Fruit fly (Drosophila melanogaster) whole organism, prepupa: Measurements from ENCODE around the gene fzo.

Experiments
- Blimp-1 ChIP-seq: fragments of 200-800 bp; sonication (Bioruptor generic); optimal IDR thresholded peaks from 3 replicates; lab custom pipeline; 2017; ENCODE audit warnings: missing biosample characterization, missing genetic modification characterization, mild to moderate bottlenecking, moderate library complexity, missing genetic modification reagents
- CG10631 ChIP-seq: fragments of 200-800 bp; sonication (Bioruptor generic); optimal IDR thresholded peaks from 2 replicates; lab custom pipeline; 2016; ENCODE audit warnings: missing biosample characterization, missing genetic modification characterization
- CG11762 ChIP-seq: fragments of 200-800 bp; sonication (Bioruptor generic); optimal IDR thresholded peaks from 3 replicates; lab custom pipeline; 2016; ENCODE audit warnings: missing biosample characterization, missing genetic modification characterization; ENCODE audit not compliant: insufficient read depth
- CG11902 ChIP-seq: fragments of 200-800 bp; sonication (Bioruptor generic); optimal IDR thresholded peaks from 3 replicates; lab custom pipeline; 2016; ENCODE audit warnings: missing biosample characterization, missing genetic modification characterization
- CG15336 ChIP-seq: fragments of 200-800 bp; sonication (Bioruptor generic); IDR thresholded peaks from 2 replicates; pipeline ENCODE4 v1.3.6; 2022; ENCODE audit warnings: missing biosample characterization, missing genetic modification characterization
- CG1621 ChIP-seq: fragments of 200-800 bp; sonication (Bioruptor generic); optimal IDR thresholded peaks from 3 replicates; lab custom pipeline; 2018; ENCODE audit warnings: missing biosample characterization, mild to moderate bottlenecking, missing genetic modification characterization
- CG16779 ChIP-seq: fragments of 200-800 bp; sonication (Bioruptor generic); optimal IDR thresholded peaks from 3 replicates; lab custom pipeline; 2017; ENCODE audit warnings: missing biosample characterization, mild to moderate bottlenecking, missing genetic modification characterization
- CG3032 ChIP-seq: fragments of 200-800 bp; optimal IDR thresholded peaks from 2 replicates; lab custom pipeline; 2019; ENCODE audit warnings: missing biosample characterization, mild to moderate bottlenecking, missing genetic modification characterization, moderate library complexity
- CG31627 ChIP-seq: fragments of 200-800 bp; sonication (Bioruptor generic); optimal IDR thresholded peaks from 3 replicates; lab custom pipeline; 2016; ENCODE audit warnings: missing biosample characterization, missing genetic modification characterization
- CG34406 ChIP-seq: fragments of 200-800 bp; sonication (Bioruptor generic); optimal IDR thresholded peaks from 3 replicates; lab custom pipeline; 2016; ENCODE audit warnings: missing biosample characterization, missing genetic modification characterization
- CG3919 ChIP-seq: fragments of 200-800 bp; sonication (Bioruptor generic); optimal IDR thresholded peaks from 3 replicates; lab custom pipeline; 2016; ENCODE audit warnings: missing biosample characterization, missing genetic modification characterization
- CG6163 ChIP-seq: fragments of 200-800 bp; sonication (Bioruptor generic); IDR thresholded peaks from 3 replicates; pipeline ENCODE4 v1.3.6; 2022; ENCODE audit warnings: missing biosample characterization, missing genetic modification characterization
- CG6792 ChIP-seq: fragments of 200-800 bp; sonication (Bioruptor generic); optimal IDR thresholded peaks from 3 replicates; lab custom pipeline; 2016; ENCODE audit warnings: missing biosample characterization, missing genetic modification characterization
- CG6808 ChIP-seq: fragments of 200-800 bp; sonication (Bioruptor generic); optimal IDR thresholded peaks from 3 replicates; lab custom pipeline; 2017; ENCODE audit warnings: missing biosample characterization, missing genetic modification characterization, mild to moderate bottlenecking, moderate library complexity, missing genetic modification reagents
- CG6854 ChIP-seq: fragments of 200-800 bp; sonication (Bioruptor generic); optimal IDR thresholded peaks from 2 replicates; lab custom pipeline; 2017; ENCODE audit warnings: missing biosample characterization, mild to moderate bottlenecking, missing genetic modification characterization
- CG7368 ChIP-seq: fragments of 200-800 bp; sonication (Bioruptor generic); optimal IDR thresholded peaks from 3 replicates; lab custom pipeline; 2016; ENCODE audit warnings: missing biosample characterization, missing genetic modification characterization
- CG8119 ChIP-seq: fragments of 200-800 bp; sonication (Bioruptor generic); IDR thresholded peaks from 3 replicates; pipeline ENCODE4 v1.3.6; 2022; ENCODE audit warnings: missing biosample characterization, missing genetic modification characterization
- CG8319 ChIP-seq: fragments of 200-800 bp; sonication (Bioruptor generic); optimal IDR thresholded peaks from 3 replicates; lab custom pipeline; 2016; ENCODE audit warnings: missing biosample characterization, missing genetic modification characterization
- CG8632 ChIP-seq: fragments of 200-800 bp; sonication (Bioruptor generic); optimal IDR thresholded peaks from 3 replicates; lab custom pipeline; 2016; ENCODE audit warnings: missing biosample characterization, missing genetic modification characterization
- CG9139 ChIP-seq: fragments of 200-800 bp; sonication (Bioruptor generic); optimal IDR thresholded peaks from 3 replicates; lab custom pipeline; 2017; ENCODE audit warnings: missing biosample characterization, mild to moderate bottlenecking, missing genetic modification characterization
- Eip75B ChIP-seq: fragments of 200-800 bp; sonication (Bioruptor generic); optimal IDR thresholded peaks from 3 replicates; lab custom pipeline; 2016; ENCODE audit warnings: missing biosample characterization, missing genetic modification characterization
- Eip78C ChIP-seq: fragments of 200-800 bp; sonication (Bioruptor generic); peaks from one replicate; lab custom pipeline; 2016; ENCODE audit warnings: missing biosample characterization, missing genetic modification characterization
- Eip93F ChIP-seq: fragments of 200-800 bp; sonication (Bioruptor generic); optimal IDR thresholded peaks from 2 replicates; lab custom pipeline; 2016; ENCODE audit warnings: missing biosample characterization, mild to moderate bottlenecking, missing genetic modification characterization
- Ets21C ChIP-seq: fragments of 200-800 bp; sonication (Bioruptor generic); optimal IDR thresholded peaks from 3 replicates; lab custom pipeline; 2016; ENCODE audit warnings: missing biosample characterization, missing genetic modification characterization
- Ets96B ChIP-seq: fragments of 200-800 bp; optimal IDR thresholded peaks from 2 replicates; lab custom pipeline; 2019; ENCODE audit warnings: missing biosample characterization, mild to moderate bottlenecking, missing genetic modification characterization, moderate library complexity
- Hr39 ChIP-seq: fragments of 200-800 bp; sonication (Bioruptor generic); optimal IDR thresholded peaks from 2 replicates; lab custom pipeline; 2016; ENCODE audit warnings: missing biosample characterization, missing genetic modification characterization
- Lpt ChIP-seq: fragments of 200-800 bp; sonication (Bioruptor generic); optimal IDR thresholded peaks from 3 replicates; lab custom pipeline; 2016; ENCODE audit warnings: missing biosample characterization, missing genetic modification characterization
- Met ChIP-seq: fragments of 200-800 bp; sonication (Bioruptor generic); optimal IDR thresholded peaks from 3 replicates; lab custom pipeline; 2016; ENCODE audit warnings: missing biosample characterization, missing genetic modification characterization
- OdsH ChIP-seq: fragments of 200-800 bp; sonication (Bioruptor generic); optimal IDR thresholded peaks from 3 replicates; lab custom pipeline; 2016; ENCODE audit warnings: missing biosample characterization, missing genetic modification characterization
- Smox ChIP-seq: fragments of 200-800 bp; sonication (Bioruptor generic); optimal IDR thresholded peaks from 3 replicates; lab custom pipeline; 2016; ENCODE audit warnings: missing biosample characterization, missing genetic modification characterization
- Sox102F ChIP-seq: fragments of 200-800 bp; sonication (Bioruptor generic); optimal IDR thresholded peaks from 2 replicates; lab custom pipeline; 2016; ENCODE audit warnings: missing biosample characterization, mild to moderate bottlenecking, missing genetic modification characterization
- Sox15 ChIP-seq: fragments of 200-800 bp; sonication (Bioruptor generic); optimal IDR thresholded peaks from 3 replicates; lab custom pipeline; 2016; ENCODE audit warnings: missing biosample characterization, missing genetic modification characterization
- acj6 ChIP-seq: fragments of 200-800 bp; sonication (Bioruptor generic); optimal IDR thresholded peaks from 3 replicates; lab custom pipeline; 2016; ENCODE audit warnings: missing biosample characterization, missing genetic modification characterization
- cyc ChIP-seq: fragments of 200-800 bp; sonication (Bioruptor generic); optimal IDR thresholded peaks from 3 replicates; lab custom pipeline; 2016; ENCODE audit warnings: missing biosample characterization, missing genetic modification characterization
- dac ChIP-seq: fragments of 200-800 bp; sonication (Bioruptor generic); optimal IDR thresholded peaks from 2 replicates; lab custom pipeline; 2017; ENCODE audit warnings: missing biosample characterization, mild to moderate bottlenecking, missing genetic modification characterization
- dsx ChIP-seq: fragments of 200-800 bp; optimal IDR thresholded peaks from 3 replicates; lab custom pipeline; 2019; ENCODE audit warnings: missing biosample characterization, mild to moderate bottlenecking, missing genetic modification characterization, moderate library complexity; ENCODE audit not compliant: poor library complexity, severe bottlenecking
- eg ChIP-seq: fragments of 200-800 bp; sonication (Bioruptor generic); IDR thresholded peaks from 3 replicates; pipeline ENCODE4 v1.3.6; 2022; ENCODE audit warnings: missing biosample characterization, missing genetic modification characterization
- esn ChIP-seq: fragments of 200-800 bp; sonication (Bioruptor generic); optimal IDR thresholded peaks from 2 replicates; lab custom pipeline; 2016; ENCODE audit warnings: missing biosample characterization, mild to moderate bottlenecking, missing genetic modification characterization, moderate library complexity
- fd59A ChIP-seq: fragments of 200-800 bp; sonication (Bioruptor generic); optimal IDR thresholded peaks from 2 replicates; lab custom pipeline; 2017; ENCODE audit warnings: missing biosample characterization, mild to moderate bottlenecking, missing genetic modification characterization, missing genetic modification reagents
- fd85E ChIP-seq: fragments of 200-800 bp; sonication (Bioruptor generic); optimal IDR thresholded peaks from 3 replicates; lab custom pipeline; 2016; ENCODE audit warnings: missing biosample characterization, missing genetic modification characterization
- net ChIP-seq: fragments of 200-800 bp; sonication (Bioruptor generic); optimal IDR thresholded peaks from 3 replicates; lab custom pipeline; 2016; ENCODE audit warnings: missing biosample characterization, missing genetic modification characterization
- pdm3 ChIP-seq: fragments of 200-800 bp; sonication (Bioruptor generic); optimal IDR thresholded peaks from 3 replicates; lab custom pipeline; 2016; ENCODE audit warnings: missing biosample characterization, missing genetic modification characterization
- spab ChIP-seq: fragments of 200-800 bp; sonication (Bioruptor generic); optimal IDR thresholded peaks from 2 replicates; lab custom pipeline; 2017; ENCODE audit warnings: missing biosample characterization, mild to moderate bottlenecking, missing genetic modification characterization, missing genetic modification reagents
- ss ChIP-seq, 2 experiments: fragments of 200-800 bp; sonication (Bioruptor generic); optimal IDR thresholded peaks; 2 replicates in 1 of 2; 3 replicates in 1 of 2; lab custom pipeline; 2017 to 2018; ENCODE audit warnings: mild to moderate bottlenecking in 2 of 2, missing biosample characterization in 2 of 2, missing genetic modification characterization in 2 of 2, moderate library complexity in 1 of 2
- svp ChIP-seq: fragments of 200-800 bp; sonication (Bioruptor generic); peaks from one replicate; lab custom pipeline; 2016; ENCODE audit warnings: missing biosample characterization, missing genetic modification characterization
- topi ChIP-seq: fragments of 200-800 bp; sonication (Bioruptor generic); optimal IDR thresholded peaks from 3 replicates; lab custom pipeline; 2016; ENCODE audit warnings: missing biosample characterization, missing genetic modification characterization
- vri ChIP-seq: fragments of 200-800 bp; sonication (Bioruptor generic); optimal IDR thresholded peaks from 3 replicates; lab custom pipeline; 2016; ENCODE audit warnings: missing biosample characterization, mild to moderate bottlenecking, missing genetic modification characterization

Gene fzo

DNA sequence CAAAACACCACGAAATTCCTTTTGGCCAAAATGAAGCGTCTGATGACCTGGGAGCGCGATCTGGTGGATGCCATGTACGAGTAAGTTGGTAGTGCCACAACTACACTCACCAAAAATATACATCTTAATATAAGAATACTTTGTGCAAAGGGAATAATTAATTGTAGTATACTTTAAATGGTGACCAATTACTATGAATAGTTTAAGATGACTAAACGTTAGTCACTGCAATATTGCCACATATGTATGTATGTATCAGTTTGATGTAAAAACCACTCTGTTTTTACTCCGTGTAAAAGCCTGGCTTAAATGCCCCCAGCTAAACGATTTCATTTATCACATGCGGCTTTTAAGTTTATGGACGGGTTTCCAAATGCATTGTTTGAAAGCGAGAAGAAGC, 29.1 kb downstream of the fzo start (continued):
- TF ChIP-seq CG34406 (peak; percentile 58), CG8632 (peak; percentile 59), CG16779 (tag; lab: Kevin White, UChicago) (no peak), Sox102F (peak; percentile 76), CG6792 (GFP tag; lab: Kevin White, UChicago) (peak; percentile 49), Ets96B (peak; percentile 79), Hr39 (GFP tag; lab: Kevin White, UChicago) (peak; percentile 78), CG8319 (GFP tag; lab: Kevin White, UChicago) (no peak), CG6163 (GFP tag; lab: Robert Waterston, UW) (peak; percentile 80), dsx (GFP tag; lab: Kevin White, UChicago) (peak; percentile 62), Eip75B (no peak), net (GFP tag; lab: Kevin White, UChicago) (peak; percentile 49), Eip78C (GFP tag; lab: Kevin White, UChicago) (peak; percentile 96)
- TF ChIP-seq, all 60 proteins: peak for 45

DNA sequence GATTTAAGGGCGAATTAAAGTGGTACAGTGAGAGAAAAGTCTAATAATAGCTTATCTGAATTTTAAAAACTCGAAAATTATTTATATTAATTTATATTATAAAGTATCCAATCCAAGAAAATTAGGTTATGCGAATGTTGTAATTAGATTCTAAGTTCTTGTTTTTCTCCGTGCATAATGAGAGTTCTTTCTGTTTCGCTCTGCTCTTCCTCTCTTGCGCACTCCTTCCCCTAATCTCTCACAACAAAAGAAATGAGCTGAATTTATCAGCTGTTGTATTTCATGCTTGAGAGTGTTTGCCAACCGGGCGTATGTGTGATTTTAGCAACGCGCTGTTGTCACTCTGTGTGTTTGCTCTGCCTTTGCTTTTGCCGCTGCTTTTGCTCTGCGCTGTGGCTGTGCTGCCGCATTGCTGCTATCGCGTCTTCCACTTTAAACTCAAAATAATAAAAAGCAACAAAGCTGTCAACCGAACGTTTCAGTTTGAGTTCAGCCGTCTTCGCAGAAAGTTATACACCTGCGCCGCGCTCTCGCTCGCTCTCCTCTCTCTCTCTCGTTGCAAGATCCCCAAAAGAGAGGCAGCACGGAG, 30.3 kb downstream of the fzo start, which contains the start of gene CG46310:
CG46310 (plus strand) TSS at position 481 of the 589 bp plus-strand sequence.
- peak; percentile 63 for TF ChIP-seq fd85E (GFP tag; lab: Kevin White, UChicago)
- peak; percentile 58 for TF ChIP-seq Ets21C (GFP tag; lab: Kevin White, UChicago)
- TF ChIP-seq Sox15 = peak; percentile 74
- TF ChIP-seq CG16779 (tag; lab: Kevin White, UChicago) = peak; percentile 76
- peak; percentile 83 for TF ChIP-seq OdsH (GFP tag; lab: Kevin White, UChicago)
- peak; percentile 92 for TF ChIP-seq svp (GFP tag; lab: Kevin White, UChicago)
- peak; percentile 83 for TF ChIP-seq cyc (GFP tag; lab: Kevin White, UChicago)
- peak; percentile 78 for TF ChIP-seq net (GFP tag; lab: Kevin White, UChicago)
- TF ChIP-seq CG34406 = peak; percentile 91
- TF ChIP-seq Eip75B = peak; percentile 89
- peak; percentile 55 for TF ChIP-seq CG6808 (GFP tag; lab: Kevin White, UChicago)
- peak; percentile 78 for TF ChIP-seq CG8319 (GFP tag; lab: Kevin White, UChicago)
- TF ChIP-seq topi (GFP tag; lab: Kevin White, UChicago) = peak; percentile 86
- TF ChIP-seq CG10631 = peak; percentile 90
- TF ChIP-seq Blimp-1 (GFP tag; lab: Kevin White, UChicago) = peak; percentile 85
- TF ChIP-seq CG3032 (tag; lab: Kevin White, UChicago) = peak; percentile 80
- peak; percentile 85 for TF ChIP-seq Ets96B
- TF ChIP-seq fd59A (GFP tag; lab: Kevin White, UChicago) = peak; percentile 46
- TF ChIP-seq Sox102F = peak; percentile 85
- TF ChIP-seq CG1621 = peak; percentile 42
- peak; percentile 95 for TF ChIP-seq Eip93F (GFP tag; lab: Kevin White, UChicago)
- peak; percentile 40 for TF ChIP-seq CG9139 (GFP tag; lab: Kevin White, UChicago)
- TF ChIP-seq dac (GFP tag; lab: Kevin White, UChicago) = peak; percentile 4
- TF ChIP-seq eg (GFP tag; lab: Robert Waterston, UW) = peak; percentile 93
- peak; percentile 87 for TF ChIP-seq CG15336 (GFP tag; lab: Robert Waterston, UW)
- TF ChIP-seq pdm3 (GFP tag; lab: Kevin White, UChicago) = peak; percentile 62
- TF ChIP-seq CG31627 (GFP tag; lab: Kevin White, UChicago) = peak; percentile 71
- TF ChIP-seq CG3919 = peak; percentile 89
- peak; percentile 34 to 70 for TF ChIP-seq ss (GFP tag; optimal IDR thresholded peaks at IDR 0.05; lab: Kevin White, UChicago)
- peak; percentile 82 for TF ChIP-seq vri (GFP tag; lab: Kevin White, UChicago)
- TF ChIP-seq CG7368 (GFP tag; lab: Kevin White, UChicago) = peak; percentile 79
- peak; percentile 65 for TF ChIP-seq CG6854 (GFP tag; lab: Kevin White, UChicago)
- peak; percentile 84 for TF ChIP-seq CG11762
- peak; percentile 86 for TF ChIP-seq Met
- peak; percentile 68 for TF ChIP-seq Lpt (GFP tag; lab: Kevin White, UChicago)
- TF ChIP-seq Smox (GFP tag; lab: Kevin White, UChicago) = peak; percentile 83
- peak; percentile 87 for TF ChIP-seq acj6 (GFP tag; lab: Kevin White, UChicago)
- peak; percentile 79; the same call in 2 of the 3 replicates for TF ChIP-seq CG8119 (GFP tag; lab: Robert Waterston, UW)
- TF ChIP-seq dsx (GFP tag; lab: Kevin White, UChicago) = peak; percentile 44
- peak; percentile 53 for TF ChIP-seq spab (GFP tag; lab: Kevin White, UChicago)
- TF ChIP-seq Hr39 (GFP tag; lab: Kevin White, UChicago) = peak; percentile 68
- TF ChIP-seq esn (GFP tag; lab: Kevin White, UChicago) = peak; percentile 95
- peak; percentile 89 for TF ChIP-seq CG8632
- peak; percentile 83 for TF ChIP-seq CG11902 (GFP tag; lab: Kevin White, UChicago)
- peak; percentile 96 for TF ChIP-seq Eip78C (GFP tag; lab: Kevin White, UChicago)
